Worm (Caenorhabditis elegans) whole organism, L4/young adult: ENCODE measurements around the gene sri-50.

Experiments
- W03F9.2 ChIP-seq: fragments of 150-350 bp; optimal IDR thresholded peaks from 2 replicates; lab custom pipeline; 2014; ENCODE audit warnings: missing biosample characterization, missing genetic modification characterization
- dao-5 ChIP-seq: sonication (generic microtip); optimal IDR thresholded peaks from 2 replicates; lab custom pipeline; 2016; ENCODE audit warnings: missing genotype, missing genetic modification characterization, moderate library complexity, missing compliant biosample characterization
- him-1 ChIP-seq: sonication (generic microtip); optimal IDR thresholded peaks from 2 replicates; lab custom pipeline; 2016; ENCODE audit warnings: missing genotype, missing genetic modification reagents, missing genetic modification characterization, missing compliant biosample characterization

- TF ChIP-seq dao-5, result no peak
- no peak for TF ChIP-seq him-1 (tag; lab: Kevin White, UChicago)
- no peak for TF ChIP-seq W03F9.2 (tag; lab: Kevin White, UChicago)
These were observed 10.4 kb downstream of the sri-50 start, which contains the start of gene ZC239.4 for ce11 chrII:3213898-3214297.
